Worm (Caenorhabditis elegans) whole organism, young adult: ENCODE results near the gene Y70C5A.2.
A peak's percentile ranks its signal among the peaks of the same experiment; 100 is the strongest.

Source experiments
- D2030.7 ChIP-seq: fragments of 200-800 bp; sonication (Bioruptor generic); IDR thresholded peaks from 2 replicates; pipeline ENCODE4 v1.3.6; 2022; ENCODE audit warnings: missing genetic modification reagents, missing genetic modification characterization, missing compliant biosample characterization
- F10E7.11 ChIP-seq: sonication (generic microtip); optimal IDR thresholded peaks from 2 replicates; lab custom pipeline; 2017; ENCODE audit warnings: mild to moderate bottlenecking, missing genetic modification characterization, moderate library complexity, missing compliant biosample characterization
- F55B11.4 ChIP-seq: sonication (generic microtip); optimal IDR thresholded peaks from 2 replicates; lab custom pipeline; 2016; ENCODE audit warnings: missing compliant biosample characterization, missing genetic modification characterization, borderline replicate concordance; ENCODE audit not compliant: insufficient read depth
- K12H6.12 ChIP-seq: fragments of 200-800 bp; sonication (Bioruptor generic); optimal IDR thresholded peaks from 2 replicates; lab custom pipeline; 2018; ENCODE audit warnings: mild to moderate bottlenecking, missing genetic modification characterization, missing compliant biosample characterization
- T07F8.4 ChIP-seq: sonication (generic microtip); optimal IDR thresholded peaks from 2 replicates; lab custom pipeline; 2016; ENCODE audit warnings: mild to moderate bottlenecking, missing genetic modification characterization, moderate library complexity, missing compliant biosample characterization
- T26A5.8 ChIP-seq: sonication (generic microtip); optimal IDR thresholded peaks from 2 replicates; lab custom pipeline; 2016; ENCODE audit warnings: missing genetic modification characterization, missing compliant biosample characterization
- Y56A3A.18 ChIP-seq: fragments of 200-800 bp; sonication (Bioruptor generic); IDR thresholded peaks from 2 replicates; pipeline ENCODE4 v1.3.6; 2022; ENCODE audit warnings: missing genetic modification reagents, missing genetic modification characterization, missing compliant biosample characterization
- ZK185.1 ChIP-seq: sonication (generic microtip); optimal IDR thresholded peaks from 2 replicates; lab custom pipeline; 2016; ENCODE audit warnings: mild to moderate bottlenecking, missing genetic modification characterization, missing compliant biosample characterization; ENCODE audit not compliant: poor library complexity, severe bottlenecking
- akir-1 ChIP-seq: fragments of 200-800 bp; sonication (Bioruptor generic); optimal IDR thresholded peaks from 2 replicates; lab custom pipeline; 2018; ENCODE audit warnings: mild to moderate bottlenecking, missing genetic modification characterization, moderate library complexity, missing compliant biosample characterization
- attf-5 ChIP-seq: fragments of 200-800 bp; sonication (Bioruptor generic); optimal IDR thresholded peaks from 2 replicates; lab custom pipeline; 2018; ENCODE audit warnings: mild to moderate bottlenecking, missing genetic modification characterization, missing compliant biosample characterization
- bed-1 ChIP-seq: fragments of 200-800 bp; sonication (Bioruptor generic); IDR thresholded peaks from 2 replicates; pipeline ENCODE4 v1.3.6; 2022; ENCODE audit warnings: missing genetic modification reagents, missing genetic modification characterization, missing compliant biosample characterization
- ccch-3 ChIP-seq: fragments of 200-800 bp; sonication (Bioruptor generic); optimal IDR thresholded peaks from 2 replicates; lab custom pipeline; 2018; ENCODE audit warnings: mild to moderate bottlenecking, missing genetic modification characterization, missing compliant biosample characterization
- ceh-79 ChIP-seq: sonication (generic microtip); optimal IDR thresholded peaks from 2 replicates; lab custom pipeline; 2017; ENCODE audit warnings: mild to moderate bottlenecking, missing genetic modification characterization, missing compliant biosample characterization
- ceh-91 ChIP-seq: fragments of 200-800 bp; sonication (Bioruptor generic); IDR thresholded peaks from 2 replicates; pipeline ENCODE4 v1.3.6; 2022; ENCODE audit warnings: missing genetic modification reagents, missing genetic modification characterization, missing compliant biosample characterization
- die-1 ChIP-seq: sonication (generic microtip); optimal IDR thresholded peaks from 2 replicates; lab custom pipeline; 2016; ENCODE audit warnings: missing genotype, mild to moderate bottlenecking, missing genetic modification characterization, missing compliant biosample characterization
- dox-1 ChIP-seq: fragments of 200-800 bp; sonication (Bioruptor generic); IDR thresholded peaks from 2 replicates; pipeline ENCODE4 v1.3.6; 2022; ENCODE audit warnings: missing genetic modification reagents, missing genetic modification characterization, missing compliant biosample characterization
- dpl-1 ChIP-seq: fragments of 150-350 bp; optimal IDR thresholded peaks from 2 replicates; lab custom pipeline; 2014; ENCODE audit warnings: missing biosample characterization, missing genetic modification reagents, missing genetic modification characterization
- efl-1 ChIP-seq: fragments of 150-350 bp; optimal IDR thresholded peaks from 2 replicates; lab custom pipeline; 2014; ENCODE audit warnings: missing biosample characterization, missing genetic modification reagents, missing genetic modification characterization
- egl-18 ChIP-seq: fragments of 200-800 bp; sonication (Bioruptor generic); IDR thresholded peaks from 2 replicates; pipeline ENCODE4 v1.3.6; 2022; ENCODE audit warnings: missing genetic modification reagents, missing genetic modification characterization, missing compliant biosample characterization
- egl-44 ChIP-seq: fragments of 200-800 bp; sonication (Bioruptor generic); IDR thresholded peaks from 2 replicates; pipeline ENCODE4 v1.3.6; 2022; ENCODE audit warnings: missing genetic modification reagents, missing genetic modification characterization, missing compliant biosample characterization
- egrh-3 ChIP-seq: fragments of 200-800 bp; sonication (Bioruptor generic); IDR thresholded peaks from 2 replicates; pipeline ENCODE4 v1.3.6; 2022; ENCODE audit warnings: missing genetic modification reagents, missing genetic modification characterization, missing compliant biosample characterization
- gei-17 ChIP-seq: fragments of 200-800 bp; sonication (Bioruptor generic); optimal IDR thresholded peaks from 2 replicates; lab custom pipeline; 2018; ENCODE audit warnings: mild to moderate bottlenecking, missing genetic modification characterization, missing compliant biosample characterization
- hlh-12 ChIP-seq: sonication (generic microtip); optimal IDR thresholded peaks from 2 replicates; lab custom pipeline; 2016; ENCODE audit warnings: missing genetic modification characterization, missing compliant biosample characterization
- hrde-1 ChIP-seq: sonication (generic microtip); optimal IDR thresholded peaks from 2 replicates; lab custom pipeline; 2016; ENCODE audit warnings: missing genetic modification characterization, mild to moderate bottlenecking, missing compliant biosample characterization, moderate library complexity, missing genotype, missing genetic modification reagents, borderline replicate concordance
- let-526 ChIP-seq: fragments of 200-800 bp; sonication (Bioruptor generic); IDR thresholded peaks from 2 replicates; pipeline ENCODE4 v1.3.6; 2022; ENCODE audit warnings: missing genetic modification reagents, missing genetic modification characterization, missing compliant biosample characterization
- lin-35 ChIP-seq, 3 experiments: fragments of 150-350 bp in 2 of 3; sonication (generic microtip) in 1 of 3; optimal IDR thresholded peaks; 2 replicates each; lab custom pipeline; 2014 to 2018; ENCODE audit warnings: missing biosample characterization in 3 of 3, missing genetic modification characterization in 3 of 3, missing genetic modification reagents in 3 of 3
- lin-54 ChIP-seq: fragments of 200-800 bp; sonication (Bioruptor generic); optimal IDR thresholded peaks from 2 replicates; lab custom pipeline; 2018; ENCODE audit warnings: mild to moderate bottlenecking, missing genetic modification characterization, missing compliant biosample characterization
- mes-4 ChIP-seq: sonication (generic microtip); optimal IDR thresholded peaks from 2 replicates; lab custom pipeline; 2016; ENCODE audit warnings: missing genotype, missing genetic modification characterization, missing compliant biosample characterization
- mxl-1 ChIP-seq: sonication (generic microtip); optimal IDR thresholded peaks from 2 replicates; lab custom pipeline; 2016; ENCODE audit warnings: missing genetic modification characterization, missing compliant biosample characterization
- pbrm-1 ChIP-seq: fragments of 200-800 bp; sonication (Bioruptor generic); IDR thresholded peaks from 2 replicates; pipeline ENCODE4 v1.3.6; 2022; ENCODE audit warnings: missing genetic modification reagents, missing genetic modification characterization, missing compliant biosample characterization
- pha-4 ChIP-seq: fragments of 150-350 bp; sonication (generic microtip); optimal IDR thresholded peaks from 2 replicates; lab custom pipeline; 2014; ENCODE audit warnings: missing biosample characterization, missing genetic modification reagents, missing genetic modification characterization
- repo-1 ChIP-seq: sonication (generic microtip); optimal IDR thresholded peaks from 2 replicates; lab custom pipeline; 2017; ENCODE audit warnings: mild to moderate bottlenecking, missing genetic modification characterization, missing compliant biosample characterization
- rpc-1 ChIP-seq, 2 experiments: fragments of 150-350 bp in 1 of 2; sonication (generic microtip) in 1 of 2; optimal IDR thresholded peaks; 2 replicates each; lab custom pipeline; 2014 to 2018; ENCODE audit warnings: missing biosample characterization in 1 of 2, missing genetic modification characterization in 1 of 2, missing genetic modification reagents in 1 of 2, missing genotype in 1 of 2
- sea-2 ChIP-seq: fragments of 200-800 bp; sonication (Bioruptor generic); IDR thresholded peaks from 2 replicates; pipeline ENCODE4 v1.3.6; 2022; ENCODE audit warnings: missing genetic modification characterization, missing compliant biosample characterization
- snpc-1.3 ChIP-seq: sonication (generic microtip); optimal IDR thresholded peaks from 2 replicates; lab custom pipeline; 2017; ENCODE audit warnings: missing genetic modification characterization, mild to moderate bottlenecking, missing compliant biosample characterization, antibody characterized with exemption, moderate library complexity, missing genotype, missing genetic modification reagents; ENCODE audit not compliant: insufficient read depth
- somi-1 ChIP-seq: fragments of 200-800 bp; sonication (Bioruptor generic); optimal IDR thresholded peaks from 2 replicates; lab custom pipeline; 2018; ENCODE audit warnings: mild to moderate bottlenecking, missing genetic modification characterization, missing compliant biosample characterization
- unc-130 ChIP-seq: sonication (generic microtip); optimal IDR thresholded peaks from 2 replicates; lab custom pipeline; 2016; ENCODE audit warnings: missing genetic modification reagents, missing genetic modification characterization, missing compliant biosample characterization
- unc-62 ChIP-seq: fragments of 150-350 bp; optimal IDR thresholded peaks from 2 replicates; lab custom pipeline; 2014; ENCODE audit warnings: missing biosample characterization, missing genetic modification reagents, missing genetic modification characterization
- zfh-2 ChIP-seq: fragments of 200-800 bp; sonication (Bioruptor generic); conservative IDR thresholded peaks from 2 replicates; pipeline ENCODE4 v1.3.6; 2022; ENCODE audit warnings: missing genetic modification reagents, missing genetic modification characterization, missing compliant biosample characterization
- zim-3 ChIP-seq: sonication (generic microtip); optimal IDR thresholded peaks from 2 replicates; lab custom pipeline; 2017; ENCODE audit warnings: mild to moderate bottlenecking, missing genetic modification characterization, moderate library complexity, missing compliant biosample characterization
- ztf-18 ChIP-seq: sonication (generic microtip); optimal IDR thresholded peaks from 2 replicates; lab custom pipeline; 2016; ENCODE audit warnings: missing genotype, mild to moderate bottlenecking, missing genetic modification characterization, missing compliant biosample characterization
- ztf-6 ChIP-seq: fragments of 200-800 bp; sonication (Bioruptor generic); IDR thresholded peaks from 2 replicates; pipeline ENCODE4 v1.3.6; 2022; ENCODE audit warnings: missing genetic modification reagents, missing genetic modification characterization, missing compliant biosample characterization

The Y70C5A.2 gene

ce11 chrV:16648317-16649018, 25.5 kb upstream of the Y70C5A.2 start, which contains the start of gene W06G6.20 (continued):
- peak; percentile 10 for TF ChIP-seq lin-54 (GFP tag; lab: Kevin White, UChicago)
- TF ChIP-seq egrh-3 (GFP tag; lab: Robert Waterston, UW): no peak
- TF ChIP-seq efl-1 (GFP tag; lab: Kevin White, UChicago): no peak
- TF ChIP-seq mes-4: no peak
- 0 out of 2 replicates have a peak, but pooled peaks have one; percentile 18 for TF ChIP-seq dox-1 (GFP tag; lab: Robert Waterston, UW)
- peak; percentile 40 for TF ChIP-seq T07F8.4
- TF ChIP-seq sea-2 (GFP tag; lab: Robert Waterston, UW): no peak
- no peak for TF ChIP-seq dpl-1 (GFP tag; lab: Kevin White, UChicago)
- no peak for TF ChIP-seq let-526 (GFP tag; lab: Robert Waterston, UW)
- TF ChIP-seq ccch-3 (GFP tag; lab: Kevin White, UChicago): no peak
- TF ChIP-seq unc-62 (GFP tag; lab: Kevin White, UChicago): no peak
- peak; percentile 20 for TF ChIP-seq ZK185.1
- no peak for TF ChIP-seq bed-1 (GFP tag; lab: Robert Waterston, UW)
- TF ChIP-seq lin-35 (GFP tag; optimal IDR thresholded peaks at IDR 0.05; lab: Kevin White, UChicago): no peak
- peak; percentile 37 for TF ChIP-seq ztf-18 (tag; lab: Kevin White, UChicago)
- no peak for TF ChIP-seq gei-17 (GFP tag; lab: Kevin White, UChicago)
- TF ChIP-seq repo-1 (tag; lab: Kevin White, UChicago): no peak
- TF ChIP-seq pbrm-1 (GFP tag; lab: Robert Waterston, UW): peak; percentile 63; the same call in 1 of the 2 replicates

ce11 chrV:16647093-16647492, 24.1 kb upstream of the Y70C5A.2 start, which contains the start of gene W06G6.10:
TSS of gene W06G6.10 (minus strand) at chrV:16647193.
- TF ChIP-seq somi-1 (GFP tag; lab: Kevin White, UChicago) (no peak), Y56A3A.18 (GFP tag; lab: Robert Waterston, UW) (no peak), akir-1 (GFP tag; lab: Kevin White, UChicago) (no peak), F10E7.11 (tag; lab: Kevin White, UChicago) (no peak), mxl-1 (no peak)

ce11 chrV:16646372-16646771, 23.4 kb upstream of the Y70C5A.2 start, which contains the start of gene W06G6.9:
TSS of gene W06G6.9 (minus strand) at chrV:16646472.
- no peak for TF ChIP-seq ZK185.1
- TF ChIP-seq hlh-12 (tag; lab: Kevin White, UChicago): no peak
- TF ChIP-seq mxl-1: no peak
- no peak for TF ChIP-seq attf-5 (GFP tag; lab: Kevin White, UChicago)
- no peak for TF ChIP-seq die-1 (tag; lab: Kevin White, UChicago)

- TF ChIP-seq rpc-1 (optimal IDR thresholded peaks at IDR 0.05; lab: Kevin White, UChicago): peak; percentile 63
- peak; percentile 78 for TF ChIP-seq rpc-1 (tag; optimal IDR thresholded peaks at IDR 0.05; lab: Kevin White, UChicago)
- no peak for TF ChIP-seq D2030.7 (GFP tag; lab: Robert Waterston, UW)
- no peak for TF ChIP-seq pha-4 (tag; lab: Kevin White, UChicago)
- no peak for TF ChIP-seq hrde-1 (tag; lab: Kevin White, UChicago)
- TF ChIP-seq ceh-91: no peak
- no peak for TF ChIP-seq snpc-1.3
- peak; percentile 20 for TF ChIP-seq ztf-18 (tag; lab: Kevin White, UChicago)
- TF ChIP-seq ceh-79 (tag; lab: Kevin White, UChicago): no peak
- no peak for TF ChIP-seq egl-18 (GFP tag; lab: Robert Waterston, UW)
- no peak for TF ChIP-seq zfh-2 (GFP tag; lab: Robert Waterston, UW)
- no peak for TF ChIP-seq egl-44 (GFP tag; lab: Robert Waterston, UW)
- TF ChIP-seq zim-3: no peak
- TF ChIP-seq unc-130 (GFP tag; lab: Kevin White, UChicago): no peak
- TF ChIP-seq T26A5.8 (tag; lab: Kevin White, UChicago): no peak
- TF ChIP-seq ztf-6: no peak
- no peak for TF ChIP-seq F55B11.4 (tag; lab: Kevin White, UChicago)
- TF ChIP-seq K12H6.12 (tag; lab: Kevin White, UChicago): no peak
- no peak for TF ChIP-seq F10E7.11 (tag; lab: Kevin White, UChicago)
Measured at ce11 chrV:16645201-16645940, 22.4 kb upstream of the Y70C5A.2 start, which contains the start of gene W06G6.17. TSS of gene W06G6.17 (minus strand) at chrV:16645251.
